Worm (Caenorhabditis elegans): ENCODE data around the gene dpy-28.

- TF ChIP-seq unc-86 (tag; optimal IDR thresholded peaks at IDR 0.05) = no peak
- no peak for TF ChIP-seq pax-3 (tag; optimal IDR thresholded peaks at IDR 0.05)
- peak; percentile 17 for TF ChIP-seq tbx-2 (tag; optimal IDR thresholded peaks at IDR 0.05)
- no peak for TF ChIP-seq jun-1 (tag; optimal IDR thresholded peaks at IDR 0.05)
- TF ChIP-seq unc-130 (tag; optimal IDR thresholded peaks at IDR 0.05) = no peak
- TF ChIP-seq nhr-47 (tag; optimal IDR thresholded peaks at IDR 0.05) = peak; percentile 23
- no peak for TF ChIP-seq snpc-4 (tag; optimal IDR thresholded peaks at IDR 0.05)
- no peak for TF ChIP-seq mab-9 (GFP tag; IDR thresholded peaks at IDR 0.05)
- no peak for TF ChIP-seq nhr-11 (tag; optimal IDR thresholded peaks at IDR 0.05)
- TF ChIP-seq lsy-2 (tag; optimal IDR thresholded peaks at IDR 0.05) = peak; percentile 17 to 42
- no peak for TF ChIP-seq F16B12.6 (tag; optimal IDR thresholded peaks at IDR 0.05)
Observed at ce11 chrIII:10816800-10817418, 54.0 kb downstream of the dpy-28 start, which contains the start of gene sca-1.
